Worm (Caenorhabditis elegans) whole organism, late embryonic: ENCODE measurements around the gene ddo-2.

Source experiments
- C08G9.2 ChIP-seq: sonication (generic microtip); optimal IDR thresholded peaks from 2 replicates; lab custom pipeline; 2016; ENCODE audit warnings: mild to moderate bottlenecking, missing genetic modification characterization, moderate library complexity, missing compliant biosample characterization
- C38D4.7 ChIP-seq: fragments of 200-800 bp; sonication (Bioruptor generic); optimal IDR thresholded peaks from 2 replicates; lab custom pipeline; 2018; ENCODE audit warnings: mild to moderate bottlenecking, missing genetic modification characterization, moderate library complexity, missing compliant biosample characterization
- T23F11.4 ChIP-seq: fragments of 200-800 bp; sonication (Bioruptor generic); optimal IDR thresholded peaks from 2 replicates; lab custom pipeline; 2018; ENCODE audit warnings: mild to moderate bottlenecking, missing genetic modification characterization, missing compliant biosample characterization
- ahr-1 ChIP-seq: sonication (generic microtip); optimal IDR thresholded peaks from 2 replicates; lab custom pipeline; 2016; ENCODE audit warnings: missing genetic modification characterization, missing compliant biosample characterization
- ceh-19 ChIP-seq: fragments of 200-800 bp; sonication (Bioruptor generic); optimal IDR thresholded peaks from 2 replicates; lab custom pipeline; 2018; ENCODE audit warnings: mild to moderate bottlenecking, missing genetic modification characterization, missing compliant biosample characterization
- ceh-2 ChIP-seq: sonication (generic microtip); optimal IDR thresholded peaks from 2 replicates; lab custom pipeline; 2016; ENCODE audit warnings: missing genotype, missing genetic modification characterization, missing compliant biosample characterization
- ceh-22 ChIP-seq: sonication (generic microtip); optimal IDR thresholded peaks from 2 replicates; lab custom pipeline; 2017; ENCODE audit warnings: missing biosample characterization, missing genetic modification characterization
- ceh-30 ChIP-seq: fragments of 150-350 bp; optimal IDR thresholded peaks from 2 replicates; lab custom pipeline; 2014; ENCODE audit warnings: missing biosample characterization, missing genetic modification characterization
- ceh-34 ChIP-seq: sonication (generic microtip); optimal IDR thresholded peaks from 2 replicates; lab custom pipeline; 2016; ENCODE audit warnings: mild to moderate bottlenecking, missing genetic modification characterization, missing compliant biosample characterization
- ceh-48 ChIP-seq: sonication (generic microtip); optimal IDR thresholded peaks from 2 replicates; lab custom pipeline; 2016; ENCODE audit warnings: missing genetic modification characterization, inconsistent platforms, missing compliant biosample characterization
- dmd-4 ChIP-seq: sonication (generic microtip); optimal IDR thresholded peaks from 2 replicates; lab custom pipeline; 2016; ENCODE audit warnings: borderline replicate concordance, missing genetic modification characterization, missing compliant biosample characterization
- elt-2 ChIP-seq: sonication (generic microtip); optimal IDR thresholded peaks from 2 replicates; lab custom pipeline; 2016; ENCODE audit warnings: missing genetic modification reagents, missing genetic modification characterization, missing compliant biosample characterization
- elt-4 ChIP-seq: sonication (generic microtip); optimal IDR thresholded peaks from 2 replicates; lab custom pipeline; 2016; ENCODE audit warnings: missing genetic modification characterization, missing compliant biosample characterization
- fax-1 ChIP-seq: sonication (generic microtip); optimal IDR thresholded peaks from 2 replicates; lab custom pipeline; 2016; ENCODE audit warnings: missing genotype, missing genetic modification characterization, missing compliant biosample characterization
- fkh-10 ChIP-seq: fragments of 150-350 bp; optimal IDR thresholded peaks from 2 replicates; lab custom pipeline; 2014; ENCODE audit warnings: missing biosample characterization, missing genetic modification reagents, missing genetic modification characterization
- fkh-6 ChIP-seq: sonication (generic microtip); optimal IDR thresholded peaks from 2 replicates; lab custom pipeline; 2016; ENCODE audit warnings: missing genetic modification characterization, missing compliant biosample characterization
- gmeb-2 ChIP-seq: sonication (generic microtip); optimal IDR thresholded peaks from 2 replicates; lab custom pipeline; 2016; ENCODE audit warnings: missing genetic modification characterization, inconsistent platforms, missing compliant biosample characterization
- hlh-6 ChIP-seq: sonication (generic microtip); optimal IDR thresholded peaks from 2 replicates; lab custom pipeline; 2016; ENCODE audit warnings: missing genotype, missing genetic modification characterization, missing compliant biosample characterization
- hlh-8 ChIP-seq: sonication (generic microtip); optimal IDR thresholded peaks from 2 replicates; lab custom pipeline; 2016; ENCODE audit warnings: missing genotype, missing genetic modification characterization, missing compliant biosample characterization
- lin-11 ChIP-seq: fragments of 200-800 bp; sonication (Bioruptor generic); optimal IDR thresholded peaks from 2 replicates; lab custom pipeline; 2018; ENCODE audit warnings: mild to moderate bottlenecking, missing genetic modification characterization, missing compliant biosample characterization
- nfya-1 ChIP-seq: sonication (generic microtip); optimal IDR thresholded peaks from 2 replicates; lab custom pipeline; 2017; ENCODE audit warnings: missing genetic modification characterization, mild to moderate bottlenecking, missing compliant biosample characterization, antibody characterized with exemption, moderate library complexity
- nhr-11 ChIP-seq: fragments of 150-350 bp; optimal IDR thresholded peaks from 2 replicates; lab custom pipeline; 2014; ENCODE audit warnings: missing biosample characterization, missing genetic modification characterization
- npax-4 ChIP-seq: sonication (generic microtip); optimal IDR thresholded peaks from 2 replicates; lab custom pipeline; 2016; ENCODE audit warnings: missing genetic modification characterization, missing compliant biosample characterization
- odd-2 ChIP-seq: sonication (generic microtip); optimal IDR thresholded peaks from 2 replicates; lab custom pipeline; 2017; ENCODE audit warnings: antibody characterized with exemption, mild to moderate bottlenecking, missing genetic modification characterization, missing compliant biosample characterization
- pag-3 ChIP-seq: sonication (generic microtip); optimal IDR thresholded peaks from 2 replicates; lab custom pipeline; 2016; ENCODE audit warnings: missing compliant biosample characterization, missing genetic modification characterization, borderline replicate concordance
- pax-1 ChIP-seq: fragments of 150-350 bp; optimal IDR thresholded peaks from 2 replicates; lab custom pipeline; 2014; ENCODE audit warnings: missing biosample characterization, missing genetic modification characterization
- ref-2 ChIP-seq: sonication (generic microtip); optimal IDR thresholded peaks from 2 replicates; lab custom pipeline; 2016; ENCODE audit warnings: missing genetic modification characterization, missing compliant biosample characterization
- rnt-1 ChIP-seq: sonication (generic microtip); optimal IDR thresholded peaks from 2 replicates; lab custom pipeline; 2016; ENCODE audit warnings: missing genetic modification characterization, missing compliant biosample characterization
- sox-2 ChIP-seq: fragments of 200-800 bp; sonication (Bioruptor generic); IDR thresholded peaks from 2 replicates; pipeline ENCODE4 v1.3.6; 2022; ENCODE audit warnings: missing genetic modification reagents, missing genetic modification characterization, missing compliant biosample characterization
- sox-4 ChIP-seq: sonication (generic microtip); optimal IDR thresholded peaks from 2 replicates; lab custom pipeline; 2017; ENCODE audit warnings: mild to moderate bottlenecking, missing genetic modification characterization, inconsistent platforms, missing compliant biosample characterization
- unc-55 ChIP-seq: sonication (generic microtip); optimal IDR thresholded peaks from 2 replicates; lab custom pipeline; 2017; ENCODE audit warnings: missing biosample characterization, missing genetic modification reagents, missing genetic modification characterization
- unc-86 ChIP-seq: sonication (generic microtip); optimal IDR thresholded peaks from 2 replicates; lab custom pipeline; 2016; ENCODE audit warnings: missing genetic modification characterization, missing compliant biosample characterization
- zip-5 ChIP-seq: sonication (generic microtip); optimal IDR thresholded peaks from 2 replicates; lab custom pipeline; 2016; ENCODE audit warnings: missing genetic modification characterization, missing compliant biosample characterization
- ztf-16 ChIP-seq: sonication (generic microtip); optimal IDR thresholded peaks from 2 replicates; lab custom pipeline; 2017; ENCODE audit warnings: missing genetic modification characterization, missing compliant biosample characterization

ddo-2 gene

ce11 chrV:7464696-7465095 is 29.2 kb upstream of the ddo-2 start, which contains the start of gene srh-89:
srh-89 (minus strand) TSS chrV:7464796.
- no peak for TF ChIP-seq unc-86 (tag; lab: Kevin White, UChicago)
- TF ChIP-seq pag-3 (tag; lab: Kevin White, UChicago), result no peak
- no peak for TF ChIP-seq C38D4.7 (GFP tag; lab: Kevin White, UChicago)
- TF ChIP-seq fkh-6 (tag; lab: Kevin White, UChicago), result no peak
- no peak for TF ChIP-seq gmeb-2
- no peak for TF ChIP-seq ceh-34 (tag; lab: Kevin White, UChicago)
- no peak for TF ChIP-seq sox-2
- TF ChIP-seq hlh-6 (tag; lab: Kevin White, UChicago), result no peak
- TF ChIP-seq odd-2 (tag; lab: Kevin White, UChicago), result no peak
- TF ChIP-seq nhr-11 (tag; lab: Kevin White, UChicago), result no peak
- TF ChIP-seq elt-2 (tag; lab: Kevin White, UChicago), result no peak
- TF ChIP-seq ref-2 (tag; lab: Kevin White, UChicago), result no peak
- no peak for TF ChIP-seq zip-5 (tag; lab: Kevin White, UChicago)
- no peak for TF ChIP-seq elt-4 (tag; lab: Kevin White, UChicago)
- TF ChIP-seq ceh-22 (tag; lab: Kevin White, UChicago), result no peak
- TF ChIP-seq lin-11 (tag; lab: Kevin White, UChicago), result no peak

- TF ChIP-seq unc-55 (GFP tag; lab: Kevin White, UChicago) (no peak), odd-2 (tag; lab: Kevin White, UChicago) (no peak), dmd-4 (no peak), fkh-10 (GFP tag; lab: Kevin White, UChicago) (no peak), hlh-8 (no peak)
Measured at ce11 chrV:7460898-7461297, 25.4 kb upstream of the ddo-2 start, which contains the start of gene srh-92. srh-92 (minus strand) TSS chrV:7460998.

- TF ChIP-seq ref-2 (tag; lab: Kevin White, UChicago) (no peak), ceh-19 (GFP tag; lab: Kevin White, UChicago) (no peak), ceh-48 (tag; lab: Kevin White, UChicago) (no peak), ztf-16 (tag; lab: Kevin White, UChicago) (no peak), nfya-1 (tag; lab: Kevin White, UChicago) (no peak), pax-1 (tag; lab: Kevin White, UChicago) (no peak), C08G9.2 (no peak), ceh-30 (tag; lab: Kevin White, UChicago) (no peak), ahr-1 (tag; lab: Kevin White, UChicago) (no peak), ceh-2 (tag; lab: Kevin White, UChicago) (no peak)
Measured at ce11 chrV:7455008-7455407, 19.5 kb upstream of the ddo-2 start, which contains the start of gene F25E5.2. F25E5.2 (plus strand) TSS chrV:7455308.

ce11 chrV:7454236-7454635 is 18.7 kb upstream of the ddo-2 start, which contains the start of gene try-8:
try-8 (minus strand) TSS chrV:7454336.
- TF ChIP-seq nhr-11 (tag; lab: Kevin White, UChicago) (no peak), T23F11.4 (GFP tag; lab: Kevin White, UChicago) (no peak)

- TF ChIP-seq sox-4 (no peak), ceh-48 (tag; lab: Kevin White, UChicago) (no peak), fax-1 (no peak), rnt-1 (tag; lab: Kevin White, UChicago) (no peak), lin-11 (tag; lab: Kevin White, UChicago) (no peak), C08G9.2 (no peak), npax-4 (tag; lab: Kevin White, UChicago) (no peak), ceh-22 (tag; lab: Kevin White, UChicago) (no peak), odd-2 (tag; lab: Kevin White, UChicago) (no peak)
- TF ChIP-seq, all 69 proteins: peak for 0
Measured at ce11 chrV:7451421-7451820, 15.9 kb upstream of the ddo-2 start, which contains the start of gene try-11. try-11 (plus strand) TSS chrV:7451721.
